Fruit fly (Drosophila melanogaster): ENCODE data around the gene CG3156.
"Not testable (repeated sequence)": the region's sequence is repeated elsewhere in the genome, so short reads cannot be mapped to it uniquely, and the experiment has no call there.

CG3156 gene

DNA sequence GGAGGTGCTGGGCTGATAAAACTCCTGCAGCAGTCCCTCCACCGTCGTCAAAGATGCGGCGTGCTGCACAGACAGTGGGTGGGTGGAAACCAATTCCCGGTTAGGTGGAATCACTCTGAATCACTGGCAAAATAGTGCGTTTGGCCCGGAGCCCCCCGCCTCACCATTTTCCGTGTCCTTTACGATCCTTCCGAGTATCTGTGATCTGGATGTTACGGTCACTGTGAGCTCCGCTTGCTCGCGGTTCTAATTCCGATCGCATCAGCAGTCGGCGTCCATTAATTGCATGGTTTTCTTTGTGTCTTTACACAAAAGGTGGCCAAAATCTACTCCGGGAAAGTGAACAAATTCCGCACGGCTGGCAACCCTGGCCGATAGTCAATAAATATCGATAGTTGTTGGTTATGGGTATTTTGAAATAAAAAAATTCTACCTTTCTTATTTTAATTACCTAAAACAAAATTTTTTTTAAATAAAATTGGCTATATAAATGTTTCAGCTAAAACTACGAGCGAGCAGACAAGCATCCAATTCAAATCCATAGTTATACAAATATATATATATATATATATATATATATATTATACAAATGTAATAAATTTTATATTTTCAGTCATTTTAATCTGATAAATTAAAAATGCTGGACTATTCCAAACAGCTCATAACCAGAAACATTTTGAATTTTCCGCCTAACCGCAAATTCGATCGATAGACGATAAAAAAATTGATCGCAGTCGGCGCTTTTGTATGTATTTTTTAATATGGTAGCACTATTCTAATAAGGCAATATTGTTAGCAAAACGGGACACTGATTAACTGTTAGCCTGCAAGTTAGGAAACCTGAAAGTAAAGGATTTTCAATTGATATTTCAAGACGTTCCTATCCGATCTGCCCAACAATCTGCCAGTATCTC, 11.2 kb upstream of the CG3156 start, which contains the start of the genes ebo and CG13373:
ebo (minus strand) TSS at position 350 of the 914 bp plus-strand sequence.
CG13373 (plus strand) TSS at position 755 of the 914 bp plus-strand sequence.
- TF ChIP-seq Dll (optimal IDR thresholded peaks at IDR 0.05), result no peak
- no peak for TF ChIP-seq CG8478 (optimal IDR thresholded peaks at IDR 0.05)
- TF ChIP-seq psq (optimal IDR thresholded peaks at IDR 0.05), result no peak
- TF ChIP-seq pan (optimal IDR thresholded peaks at IDR 0.05), result no peak
- TF ChIP-seq usp (GFP tag; optimal IDR thresholded peaks at IDR 0.05), result no peak
- TF ChIP-seq EcR (GFP tag; optimal IDR thresholded peaks at IDR 0.05), result no peak

- no peak for TF ChIP-seq psq (optimal IDR thresholded peaks at IDR 0.05)
- TF ChIP-seq EcR (GFP tag; optimal IDR thresholded peaks at IDR 0.05), result no peak
- TF ChIP-seq Dll (optimal IDR thresholded peaks at IDR 0.05), result no peak
- TF ChIP-seq usp (GFP tag; optimal IDR thresholded peaks at IDR 0.05), result no peak
- TF ChIP-seq pan (optimal IDR thresholded peaks at IDR 0.05), result no peak
- no peak for TF ChIP-seq CG8478 (optimal IDR thresholded peaks at IDR 0.05)
Measured at dm6 chrX:478766-479165, 8.9 kb upstream of the CG3156 start, which contains the start of gene CG32817. TSS of gene CG32817 (plus strand) at chrX:479066.

DNA sequence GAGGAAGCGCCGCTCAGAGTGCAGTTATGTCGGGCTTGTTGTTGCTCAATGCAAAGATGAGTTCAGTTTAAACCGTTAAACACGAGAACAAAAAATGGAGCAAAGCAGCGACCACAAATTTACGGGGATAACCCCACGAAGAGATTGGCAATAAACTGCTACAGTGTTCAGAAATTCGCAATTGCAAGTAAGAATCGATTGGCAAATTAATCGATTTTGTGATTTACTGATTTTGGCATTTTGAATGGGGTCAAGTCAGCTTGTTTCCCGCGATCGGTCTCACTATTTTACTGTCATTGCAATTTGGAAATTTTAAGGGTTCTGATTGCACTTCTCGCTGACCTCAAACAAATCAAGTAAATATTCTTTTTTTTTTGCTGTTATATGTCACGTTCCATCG, 6.0 kb upstream of the CG3156 start, which contains the start of gene CG3176:
CG3176 (plus strand) TSS at position 221 of the 400 bp plus-strand sequence.
- TF ChIP-seq usp (GFP tag; optimal IDR thresholded peaks at IDR 0.05); EcR (GFP tag; optimal IDR thresholded peaks at IDR 0.05); psq (optimal IDR thresholded peaks at IDR 0.05): not testable (repeated sequence)

DNA sequence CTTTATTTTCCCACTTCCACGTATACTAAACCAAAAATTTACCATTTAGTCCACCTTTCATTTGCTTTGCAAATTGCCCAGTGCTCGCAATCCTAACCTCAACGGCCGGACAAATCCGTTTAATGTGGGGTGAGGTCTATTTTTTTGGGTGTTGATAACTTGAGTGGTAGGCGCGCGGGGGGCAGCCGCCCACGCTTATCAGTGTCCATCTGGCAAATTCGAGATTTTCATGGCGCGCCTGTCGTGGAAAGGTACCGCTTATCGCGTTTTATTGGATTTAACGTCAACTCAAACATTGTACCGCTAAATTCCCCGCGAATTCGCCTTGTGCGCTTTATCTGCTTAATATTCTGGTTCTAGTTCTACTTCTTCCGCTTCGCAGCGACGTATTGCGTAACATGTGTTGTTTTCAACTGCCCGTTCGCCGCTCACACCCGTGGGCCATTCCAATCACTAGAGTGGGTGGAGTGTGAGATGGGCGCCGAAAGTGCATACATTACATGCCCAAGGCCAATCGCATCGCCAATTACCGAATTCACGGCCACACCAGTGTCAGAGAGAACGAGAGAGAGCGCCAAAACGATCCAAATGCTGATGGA, 5.1 kb downstream of the CG3156 start:
- no peak for TF ChIP-seq psq (optimal IDR thresholded peaks at IDR 0.05)
- no peak for TF ChIP-seq CG8478 (optimal IDR thresholded peaks at IDR 0.05)
- no peak for TF ChIP-seq pan (optimal IDR thresholded peaks at IDR 0.05)
- no peak for TF ChIP-seq EcR (GFP tag; optimal IDR thresholded peaks at IDR 0.05)
- TF ChIP-seq Dll (optimal IDR thresholded peaks at IDR 0.05), result no peak
- TF ChIP-seq usp (GFP tag; optimal IDR thresholded peaks at IDR 0.05), result no peak

DNA sequence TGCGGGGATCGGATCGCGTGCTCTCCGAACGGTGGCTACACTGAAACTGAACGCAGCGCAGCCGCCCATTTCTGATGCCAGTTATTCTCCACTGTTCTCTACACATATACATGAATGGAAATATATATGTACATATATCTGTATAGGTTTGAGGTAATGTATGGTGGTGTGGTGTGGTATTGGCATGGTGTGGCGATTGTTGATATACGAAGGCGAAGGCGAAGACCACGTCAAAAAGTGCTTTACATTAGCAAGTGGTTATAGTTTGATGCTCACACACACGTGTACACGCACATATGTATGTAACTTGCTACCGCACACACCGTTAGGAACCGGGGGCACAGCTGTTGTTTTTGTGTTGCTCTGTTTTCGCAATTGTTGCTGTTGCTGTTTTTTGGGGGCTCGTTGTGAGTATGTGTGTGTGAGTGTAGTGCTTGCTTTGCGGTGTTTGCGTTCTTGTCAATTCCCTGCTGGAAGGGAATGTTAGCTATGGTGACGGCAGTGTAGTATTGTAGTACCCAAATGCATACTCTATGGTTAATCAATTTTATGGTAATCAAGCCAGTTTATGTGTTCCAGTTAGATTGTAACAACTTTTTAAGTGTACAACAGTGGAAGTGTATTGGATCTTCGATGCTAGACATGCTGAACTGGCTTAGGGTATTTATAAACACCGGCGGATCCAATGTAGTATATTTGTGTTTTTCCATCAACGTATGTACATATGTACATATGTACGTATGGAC, 5.9 kb downstream of the CG3156 start, which contains the start of gene CG17896:
CG17896 (minus strand) TSS at position 51 of the 746 bp plus-strand sequence.
- TF ChIP-seq CG8478 (optimal IDR thresholded peaks at IDR 0.05), result no peak

DNA sequence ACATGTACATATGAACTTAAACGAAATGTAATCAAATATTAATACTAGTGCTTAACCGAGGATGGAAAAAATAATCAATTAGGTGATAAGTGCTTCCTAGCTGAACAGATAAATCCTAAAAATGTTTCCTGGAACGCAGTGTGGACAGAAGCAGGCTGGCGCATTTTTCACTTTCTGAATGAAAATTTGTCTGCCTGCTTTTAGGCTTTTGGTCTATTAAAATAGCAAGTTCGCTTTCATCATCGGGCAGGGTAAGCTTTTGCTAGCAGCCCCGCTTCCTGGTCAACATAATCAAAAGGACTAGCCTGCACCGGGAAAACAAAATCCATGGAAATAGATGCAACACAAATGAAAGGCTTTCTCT, 6.5 kb downstream of the CG3156 start:
- TF ChIP-seq psq (optimal IDR thresholded peaks at IDR 0.05) (no peak), pan (optimal IDR thresholded peaks at IDR 0.05) (no peak), CG8478 (optimal IDR thresholded peaks at IDR 0.05) (no peak), EcR (GFP tag; optimal IDR thresholded peaks at IDR 0.05) (no peak), usp (GFP tag; optimal IDR thresholded peaks at IDR 0.05) (no peak)

DNA sequence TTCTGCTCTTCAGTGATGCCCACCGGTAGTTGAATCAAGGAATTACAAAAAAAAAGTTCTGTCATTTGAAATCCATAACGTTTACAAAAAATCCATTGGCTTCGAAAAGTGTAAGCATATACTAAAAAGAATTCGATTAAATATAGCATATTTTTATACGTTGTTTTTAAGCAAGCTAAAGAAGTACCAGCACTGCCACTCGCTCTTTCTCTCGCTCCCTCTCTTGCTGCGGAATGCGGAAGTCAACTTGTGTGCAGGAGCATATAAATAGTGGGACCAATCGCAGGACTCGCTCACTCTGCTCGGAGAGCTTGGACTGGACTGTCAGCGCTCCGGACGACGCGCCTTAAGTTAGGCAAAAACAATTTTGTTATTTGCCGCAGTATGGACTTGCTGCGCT, 6.9 kb downstream of the CG3156 start, which contains the start of gene CG17778:
CG17778 (plus strand) TSS at position 8 of the 400 bp plus-strand sequence.
- TF ChIP-seq EcR (GFP tag; optimal IDR thresholded peaks at IDR 0.05) (no peak), psq (optimal IDR thresholded peaks at IDR 0.05) (no peak), usp (GFP tag; optimal IDR thresholded peaks at IDR 0.05) (no peak), pan (optimal IDR thresholded peaks at IDR 0.05) (no peak)

DNA sequence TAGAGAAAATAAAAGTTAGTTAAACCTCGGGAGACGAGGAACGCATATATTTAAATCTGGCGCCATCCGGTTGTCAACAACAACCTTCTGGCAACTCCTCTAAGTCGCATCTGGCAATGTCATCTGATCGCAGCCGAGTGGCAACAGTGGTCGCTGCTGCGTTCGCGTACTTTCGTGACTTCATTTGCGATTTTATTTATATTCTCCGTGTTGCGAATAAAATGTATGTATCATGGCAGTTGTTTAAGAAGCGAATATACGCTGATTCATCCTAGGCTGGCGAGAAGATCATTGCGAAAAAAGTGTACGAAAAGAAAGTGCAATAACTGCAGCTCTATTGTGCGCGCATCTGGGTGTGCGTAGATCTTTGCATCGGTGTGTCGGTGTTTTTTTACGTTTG, 8.6 kb downstream of the CG3156 start, which contains the start of gene svr:
svr (plus strand) TSS at position 121 of the 400 bp plus-strand sequence.
- no peak for TF ChIP-seq CG8478 (optimal IDR thresholded peaks at IDR 0.05)
- no peak for TF ChIP-seq usp (GFP tag; optimal IDR thresholded peaks at IDR 0.05)

DNA sequence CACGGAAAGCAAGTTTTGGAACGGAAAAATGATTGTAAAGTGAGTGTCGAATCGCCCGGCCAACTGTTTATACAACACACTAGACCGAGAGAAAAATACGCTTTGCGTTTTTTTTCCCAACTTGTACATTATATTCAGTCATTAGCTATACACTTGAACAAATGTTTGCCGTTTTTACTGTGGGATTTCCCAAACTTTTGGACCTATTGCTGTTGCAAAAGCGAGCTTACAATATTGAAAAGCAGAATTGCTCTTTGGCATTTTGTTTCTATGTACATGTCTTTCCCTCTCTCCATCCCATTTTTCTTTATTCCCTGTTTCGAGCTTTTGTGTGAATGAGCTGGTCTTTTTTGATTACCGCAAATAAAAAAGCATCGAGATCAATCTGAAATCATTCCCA, 9.7 kb downstream of the CG3156 start:
- TF ChIP-seq usp (GFP tag; optimal IDR thresholded peaks at IDR 0.05), result no peak
- no peak for TF ChIP-seq psq (optimal IDR thresholded peaks at IDR 0.05)
- no peak for TF ChIP-seq Dll (optimal IDR thresholded peaks at IDR 0.05)
- no peak for TF ChIP-seq CG8478 (optimal IDR thresholded peaks at IDR 0.05)
- no peak for TF ChIP-seq pan (optimal IDR thresholded peaks at IDR 0.05)
- no peak for TF ChIP-seq EcR (GFP tag; optimal IDR thresholded peaks at IDR 0.05)

DNA sequence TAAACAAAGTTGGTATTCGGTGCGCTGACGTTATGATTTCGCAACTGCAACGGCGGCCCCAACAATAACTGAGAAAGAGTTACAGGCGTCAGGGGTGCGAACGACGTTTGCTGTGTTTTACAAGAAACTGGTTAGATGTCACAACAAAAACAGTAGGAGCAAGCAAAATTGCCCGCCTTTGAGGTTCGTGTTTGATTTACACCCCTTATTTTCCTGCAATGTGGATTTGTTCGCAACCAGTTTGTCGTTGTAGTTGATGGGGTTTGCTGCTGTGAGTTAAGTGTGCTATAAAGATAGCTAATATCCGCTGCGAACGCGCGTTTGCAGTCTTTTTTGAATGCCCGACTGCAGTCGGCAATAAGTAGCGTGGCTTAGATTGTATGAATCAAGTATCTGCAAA, 10.8 kb downstream of the CG3156 start:
- TF ChIP-seq Dll (optimal IDR thresholded peaks at IDR 0.05) (no peak), CG8478 (optimal IDR thresholded peaks at IDR 0.05) (no peak), EcR (GFP tag; optimal IDR thresholded peaks at IDR 0.05) (no peak)

dm6 chrX:498924-499588, 11.4 kb downstream of the CG3156 start:
- TF ChIP-seq EcR (GFP tag; optimal IDR thresholded peaks at IDR 0.05) (no peak), CG8478 (optimal IDR thresholded peaks at IDR 0.05) (no peak), pan (optimal IDR thresholded peaks at IDR 0.05) (no peak), Dll (optimal IDR thresholded peaks at IDR 0.05) (no peak), psq (optimal IDR thresholded peaks at IDR 0.05) (no peak), usp (GFP tag; optimal IDR thresholded peaks at IDR 0.05) (no peak)
